Fruit fly (Drosophila melanogaster) whole organism, embryonic: ENCODE measurements around the gene in.
A peak's percentile ranks its signal among the peaks of the same experiment; 100 is the strongest.

Source experiments
- CG10209 ChIP-seq: fragments of 200-800 bp; sonication (Bioruptor generic); optimal IDR thresholded peaks from 3 replicates; lab custom pipeline; 2017; ENCODE audit warnings: missing biosample characterization, mild to moderate bottlenecking, missing genetic modification characterization, missing genetic modification reagents
- CG11723 ChIP-seq: fragments of 200-800 bp; sonication (Bioruptor generic); optimal IDR thresholded peaks from 2 replicates; lab custom pipeline; 2017; ENCODE audit warnings: missing biosample characterization, mild to moderate bottlenecking, missing genetic modification characterization
- CG12219 ChIP-seq: fragments of 200-800 bp; sonication (Bioruptor generic); optimal IDR thresholded peaks from 3 replicates; lab custom pipeline; 2018; ENCODE audit warnings: missing biosample characterization, mild to moderate bottlenecking, missing genetic modification characterization
- CG12744 ChIP-seq: fragments of 200-800 bp; sonication (Bioruptor generic); optimal IDR thresholded peaks from 2 replicates; lab custom pipeline; 2016; ENCODE audit warnings: missing biosample characterization, missing genetic modification characterization
- CG14667 ChIP-seq: fragments of 200-800 bp; sonication (Bioruptor generic); IDR thresholded peaks from 2 replicates; pipeline ENCODE4 v1.3.6; 2022; ENCODE audit warnings: missing biosample characterization, missing genetic modification characterization
- CG14860 ChIP-seq: fragments of 200-800 bp; sonication (Bioruptor generic); IDR thresholded peaks from 3 replicates; pipeline ENCODE4 v1.3.6; 2022; ENCODE audit warnings: missing biosample characterization, missing genetic modification characterization; ENCODE audit not compliant: partially characterized antibody
- CG1529 ChIP-seq: fragments of 200-800 bp; sonication (Bioruptor generic); optimal IDR thresholded peaks from 3 replicates; lab custom pipeline; 2018; ENCODE audit warnings: missing biosample characterization, missing genetic modification characterization
- CG17361 ChIP-seq: fragments of 200-800 bp; sonication (Bioruptor generic); IDR thresholded peaks from 3 replicates; pipeline ENCODE4 v1.3.6; 2022; ENCODE audit warnings: missing biosample characterization, missing genetic modification characterization
- CG17568 ChIP-seq: fragments of 200-800 bp; sonication (Bioruptor generic); optimal IDR thresholded peaks from 2 replicates; lab custom pipeline; 2018; ENCODE audit warnings: missing biosample characterization, mild to moderate bottlenecking, missing genetic modification characterization, moderate library complexity
- CG6175 ChIP-seq: fragments of 200-800 bp; sonication (Bioruptor generic); IDR thresholded peaks from 3 replicates; pipeline ENCODE4 v1.3.6; 2022; ENCODE audit warnings: missing biosample characterization, missing genetic modification characterization
- CG6791 ChIP-seq: fragments of 200-800 bp; sonication (Bioruptor generic); IDR thresholded peaks from 3 replicates; pipeline ENCODE4 v1.3.6; 2022; ENCODE audit warnings: missing biosample characterization, missing genetic modification characterization; ENCODE audit not compliant: partially characterized antibody
- CG7372 ChIP-seq: fragments of 200-800 bp; sonication (Bioruptor generic); IDR thresholded peaks from 2 replicates; pipeline ENCODE4 v1.3.6; 2022; ENCODE audit warnings: missing biosample characterization, missing genetic modification characterization
- CG8290 ChIP-seq, 3 experiments: fragments of 200-800 bp; sonication (Bioruptor generic); optimal IDR thresholded peaks; 2 replicates each; lab custom pipeline; 2016 to 2019; ENCODE audit warnings: missing biosample characterization in 3 of 3, missing genetic modification characterization in 3 of 3, mild to moderate bottlenecking in 2 of 3, moderate library complexity in 1 of 3
- CkIIα-i1 ChIP-seq: fragments of 200-800 bp; sonication (Bioruptor generic); IDR thresholded peaks from 2 replicates; pipeline ENCODE4 v1.3.6; 2022; ENCODE audit warnings: missing biosample characterization, missing genetic modification characterization
- Deaf1 ChIP-seq: fragments of 200-800 bp; optimal IDR thresholded peaks from 3 replicates; lab custom pipeline; 2019; ENCODE audit warnings: missing biosample characterization, mild to moderate bottlenecking, missing genetic modification characterization, moderate library complexity
- E2f2 ChIP-seq: fragments of 200-800 bp; sonication (Bioruptor generic); IDR thresholded peaks from 2 replicates; pipeline ENCODE4 v1.3.6; 2022; ENCODE audit warnings: missing biosample characterization, missing genetic modification characterization
- ERR ChIP-seq: fragments of 200-800 bp; sonication (Bioruptor generic); optimal IDR thresholded peaks from 2 replicates; lab custom pipeline; 2016; ENCODE audit warnings: missing biosample characterization, missing genetic modification characterization
- Eip74EF ChIP-seq, 2 experiments: fragments of 200-800 bp in 1 of 2; fragments of >200 bp in 1 of 2; sonication (Bioruptor generic) in 1 of 2; optimal IDR thresholded peaks; 2 replicates each; lab custom pipeline; 2017 to 2019; ENCODE audit warnings: missing biosample characterization in 2 of 2, missing genetic modification characterization in 2 of 2, mild to moderate bottlenecking in 1 of 2, moderate library complexity in 1 of 2
- GATAe ChIP-seq: fragments of 200-800 bp; sonication (Bioruptor generic); conservative IDR thresholded peaks from 2 replicates; pipeline ENCODE4 v1.3.6; 2022; ENCODE audit warnings: missing biosample characterization, missing genetic modification characterization
- Hand ChIP-seq: fragments of 200-800 bp; sonication (Bioruptor generic); optimal IDR thresholded peaks from 2 replicates; lab custom pipeline; 2017; ENCODE audit warnings: mild to moderate bottlenecking, missing biosample characterization, missing genetic modification reagents, missing genetic modification characterization
- Hmr ChIP-seq: fragments of 200-800 bp; sonication (Bioruptor generic); optimal IDR thresholded peaks from 3 replicates; lab custom pipeline; 2017; ENCODE audit warnings: mild to moderate bottlenecking, missing biosample characterization, missing genetic modification reagents, missing genetic modification characterization
- Hmx ChIP-seq: fragments of 200-800 bp; sonication (Bioruptor generic); optimal IDR thresholded peaks from 2 replicates; lab custom pipeline; 2016; ENCODE audit warnings: missing biosample characterization, missing genetic modification characterization
- Med ChIP-seq: fragments of 200-800 bp; sonication (Bioruptor generic); peaks from one replicate; lab custom pipeline; 2016; ENCODE audit warnings: missing biosample characterization, missing genetic modification characterization, mild to moderate bottlenecking, inconsistent platforms, moderate library complexity
- Pdp1 ChIP-seq, 2 experiments: fragments of 200-800 bp; sonication (Bioruptor generic); optimal IDR thresholded peaks; 3 replicates each; lab custom pipeline; 2016; ENCODE audit warnings: missing biosample characterization in 2 of 2, missing genetic modification characterization in 2 of 2, mild to moderate bottlenecking in 1 of 2, moderate library complexity in 1 of 2
- Sox100B ChIP-seq: fragments of 200-800 bp; sonication (Bioruptor generic); optimal IDR thresholded peaks from 3 replicates; lab custom pipeline; 2018; ENCODE audit warnings: missing biosample characterization, mild to moderate bottlenecking, missing genetic modification characterization
- Spps ChIP-seq: fragments of 200-800 bp; sonication (Bioruptor generic); optimal IDR thresholded peaks from 2 replicates; lab custom pipeline; 2018; ENCODE audit warnings: missing biosample characterization, mild to moderate bottlenecking, missing genetic modification characterization
- Ssrp ChIP-seq: fragments of 200-800 bp; sonication (Bioruptor generic); optimal IDR thresholded peaks from 2 replicates; lab custom pipeline; 2018; ENCODE audit warnings: missing biosample characterization, mild to moderate bottlenecking, missing genetic modification characterization, moderate library complexity
- ash1 ChIP-seq: fragments of 200-800 bp; sonication (Bioruptor generic); optimal IDR thresholded peaks from 2 replicates; lab custom pipeline; 2018; ENCODE audit warnings: missing biosample characterization, mild to moderate bottlenecking, missing genetic modification characterization
- bowl ChIP-seq: fragments of 200-800 bp; sonication (Bioruptor generic); IDR thresholded peaks from 2 replicates; pipeline ENCODE4 v1.3.6; 2022; ENCODE audit warnings: missing biosample characterization, missing genetic modification characterization
- bsh ChIP-seq, 2 experiments: fragments of 200-800 bp; sonication (Bioruptor generic); optimal IDR thresholded peaks; 2 replicates each; lab custom pipeline; 2017 to 2018; ENCODE audit warnings: mild to moderate bottlenecking in 2 of 2, missing biosample characterization in 2 of 2, missing genetic modification characterization in 2 of 2, moderate library complexity in 1 of 2
- ewg ChIP-seq: fragments of 200-800 bp; sonication (Bioruptor generic); optimal IDR thresholded peaks from 3 replicates; lab custom pipeline; 2017; ENCODE audit warnings: mild to moderate bottlenecking, missing biosample characterization, missing genetic modification reagents, missing genetic modification characterization
- exex ChIP-seq: fragments of 200-800 bp; sonication (Bioruptor generic); optimal IDR thresholded peaks from 4 replicates; lab custom pipeline; 2018; ENCODE audit warnings: missing biosample characterization, mild to moderate bottlenecking, missing genetic modification characterization, moderate library complexity
- fu2 ChIP-seq: fragments of 200-800 bp; sonication (Bioruptor generic); optimal IDR thresholded peaks from 2 replicates; lab custom pipeline; 2016; ENCODE audit warnings: missing biosample characterization, missing genetic modification characterization
- grn ChIP-seq: fragments of 200-800 bp; sonication (Bioruptor generic); optimal IDR thresholded peaks from 3 replicates; lab custom pipeline; 2017; ENCODE audit warnings: missing biosample characterization, missing genetic modification characterization
- gt ChIP-seq: fragments of 200-800 bp; sonication (Bioruptor generic); IDR thresholded peaks from 2 replicates; pipeline ENCODE4 v1.3.6; 2022; ENCODE audit warnings: missing biosample characterization, missing genetic modification characterization
- luna ChIP-seq: fragments of 200-800 bp; sonication (Bioruptor generic); optimal IDR thresholded peaks from 2 replicates; lab custom pipeline; 2016; ENCODE audit warnings: missing biosample characterization, missing genetic modification characterization
- mirr ChIP-seq: fragments of 200-800 bp; sonication (Bioruptor generic); optimal IDR thresholded peaks from 3 replicates; lab custom pipeline; 2018; ENCODE audit warnings: missing biosample characterization, mild to moderate bottlenecking, missing genetic modification characterization
- nom ChIP-seq: fragments of 200-800 bp; sonication (Bioruptor generic); optimal IDR thresholded peaks from 2 replicates; lab custom pipeline; 2017; ENCODE audit warnings: missing biosample characterization, missing genetic modification characterization, mild to moderate bottlenecking, moderate library complexity, missing genetic modification reagents
- p53 ChIP-seq: fragments of 200-800 bp; sonication (Bioruptor generic); optimal IDR thresholded peaks from 2 replicates; lab custom pipeline; 2016; ENCODE audit warnings: missing biosample characterization, missing genetic modification characterization
- peb ChIP-seq: fragments of 200-800 bp; sonication (Bioruptor generic); IDR thresholded peaks from 2 replicates; pipeline ENCODE4 v1.3.6; 2022; ENCODE audit warnings: missing biosample characterization, missing genetic modification characterization
- phol ChIP-seq: fragments of 200-800 bp; sonication (Bioruptor generic); optimal IDR thresholded peaks from 3 replicates; lab custom pipeline; 2018; ENCODE audit warnings: missing biosample characterization, mild to moderate bottlenecking, missing genetic modification characterization, moderate library complexity
- psq ChIP-seq: fragments of 200-800 bp; sonication (Bioruptor generic); optimal IDR thresholded peaks from 2 replicates; lab custom pipeline; 2017; ENCODE audit warnings: missing biosample characterization, missing genetic modification characterization
- ranshi ChIP-seq: fragments of 200-800 bp; sonication (Bioruptor generic); IDR thresholded peaks from 2 replicates; pipeline ENCODE4 v1.3.6; 2022; ENCODE audit warnings: missing biosample characterization, missing genetic modification characterization
- ro ChIP-seq: fragments of 200-800 bp; sonication (Bioruptor generic); IDR thresholded peaks from 2 replicates; pipeline ENCODE4 v1.3.6; 2022; ENCODE audit warnings: missing biosample characterization, missing genetic modification characterization
- sens ChIP-seq: fragments of 200-800 bp; sonication (Bioruptor generic); peaks from one replicate; lab custom pipeline; 2016; ENCODE audit warnings: missing biosample characterization, missing genetic modification characterization
- sqz ChIP-seq: fragments of 200-800 bp; sonication (Bioruptor generic); optimal IDR thresholded peaks from 3 replicates; lab custom pipeline; 2018; ENCODE audit warnings: missing biosample characterization, mild to moderate bottlenecking, missing genetic modification characterization
- zfh2 ChIP-seq: fragments of 200-800 bp; sonication (Bioruptor generic); optimal IDR thresholded peaks from 2 replicates; lab custom pipeline; 2016; ENCODE audit warnings: missing biosample characterization, missing genetic modification characterization

The in gene

dm6 chr3L:20387038-20387842 is 20.2 kb downstream of the in start (continued):
- TF ChIP-seq ro, result no peak
- 0 out of 2 replicates have a peak, but pooled peaks have one; percentile 11 for TF ChIP-seq E2f2
- TF ChIP-seq CG7372 (GFP tag; lab: Robert Waterston, UW), result no peak
- no peak for TF ChIP-seq luna
- TF ChIP-seq Med (GFP tag; lab: Kevin White, UChicago), result peak; percentile 69
- TF ChIP-seq Eip74EF (GFP tag; optimal IDR thresholded peaks at IDR 0.05; lab: Kevin White, UChicago), result peak in 1 of 2 experiments; percentile 55
- no peak for TF ChIP-seq zfh2
- TF ChIP-seq Hand (GFP tag; lab: Kevin White, UChicago), result peak; percentile 8
- TF ChIP-seq Hmr (GFP tag; lab: Kevin White, UChicago), result peak; percentile 2
- TF ChIP-seq ash1 (GFP tag; lab: Kevin White, UChicago), result no peak
- TF ChIP-seq mirr (GFP tag; lab: Kevin White, UChicago), result peak; percentile 42
- TF ChIP-seq gt (GFP tag; lab: Robert Waterston, UW), result no peak
- no peak for TF ChIP-seq Sox100B (GFP tag; lab: Kevin White, UChicago)
- peak; percentile 77 for TF ChIP-seq exex
- no peak for TF ChIP-seq fu2 (GFP tag; lab: Kevin White, UChicago)
- TF ChIP-seq grn (GFP tag; lab: Kevin White, UChicago), result peak; percentile 59
- peak; percentile 62 for TF ChIP-seq GATAe (GFP tag; lab: Robert Waterston, UW)

DNA sequence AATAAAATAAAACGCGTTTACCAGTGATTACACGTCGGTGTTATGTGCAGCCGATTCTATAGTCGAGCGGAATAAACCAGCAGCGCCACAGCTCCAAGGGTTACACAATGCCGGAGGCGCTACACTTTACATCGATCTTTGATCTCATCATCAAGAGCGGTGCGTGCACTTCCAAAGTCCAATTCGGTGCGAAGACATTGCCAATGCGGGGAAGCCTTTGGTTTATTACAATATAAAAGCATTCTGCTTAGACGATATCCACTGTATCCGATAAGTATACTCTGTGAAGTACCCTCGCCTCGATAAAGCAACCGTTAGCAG is 20.8 kb downstream of the in start:
- TF ChIP-seq CG6791, result no peak
- TF ChIP-seq ranshi (GFP tag; lab: Robert Waterston, UW), result no peak
- peak in 1 of 2 experiments; percentile 36 for TF ChIP-seq bsh (GFP tag; optimal IDR thresholded peaks at IDR 0.05; lab: Kevin White, UChicago)
- TF ChIP-seq Pdp1 (GFP tag; optimal IDR thresholded peaks at IDR 0.05; lab: Kevin White, UChicago), result peak in 1 of 2 experiments; percentile 87
- peak; percentile 12 for TF ChIP-seq Deaf1
- TF ChIP-seq nom (GFP tag; lab: Kevin White, UChicago), result peak; percentile 75
- TF ChIP-seq, all 482 proteins: peak for 4

DNA sequence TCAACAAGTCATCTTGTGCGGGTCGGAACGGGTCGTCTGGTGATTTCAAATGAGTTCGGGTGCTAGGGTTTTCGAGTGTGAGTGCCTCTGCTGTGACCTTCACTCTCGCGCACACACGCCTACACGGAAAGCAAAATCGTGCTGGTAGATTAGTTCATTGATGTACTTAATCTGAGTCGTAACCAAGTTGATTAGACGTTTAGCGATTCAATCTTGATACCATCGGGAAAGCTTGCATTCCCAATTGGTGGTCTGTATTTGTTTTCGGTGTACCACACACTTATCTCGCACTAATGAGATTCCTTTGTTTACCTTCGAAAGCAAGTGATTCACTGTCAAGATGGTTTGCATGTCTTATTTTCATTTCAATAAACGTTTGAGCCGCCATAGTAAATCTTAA is 22.0 kb downstream of the in start:
- peak; percentile 28 for TF ChIP-seq CG10209
- no peak for TF ChIP-seq CG6175 (GFP tag; lab: Robert Waterston, UW)
- no peak for TF ChIP-seq phol (tag; lab: Kevin White, UChicago)
- no peak for TF ChIP-seq CG1529 (GFP tag; lab: Kevin White, UChicago)
- TF ChIP-seq sens (GFP tag; lab: Kevin White, UChicago), result peak; percentile 52
- no peak for TF ChIP-seq sqz (GFP tag; lab: Kevin White, UChicago)
- TF ChIP-seq ERR (GFP tag; lab: Kevin White, UChicago), result peak; percentile 59
- no peak for TF ChIP-seq CkIIα-i1 (GFP tag; lab: Robert Waterston, UW)
- no peak for TF ChIP-seq CG17568
- TF ChIP-seq CG14860, result no peak
- TF ChIP-seq CG11723 (GFP tag; lab: Kevin White, UChicago), result no peak
- TF ChIP-seq CG12219 (GFP tag; lab: Kevin White, UChicago), result peak; percentile 34
- no peak for TF ChIP-seq CG8290 (GFP tag; optimal IDR thresholded peaks at IDR 0.05; lab: Kevin White, UChicago)
- TF ChIP-seq CG8290 (tag; optimal IDR thresholded peaks at IDR 0.05; lab: Kevin White, UChicago), result peak in 1 of 2 experiments; percentile 85
- no peak for TF ChIP-seq psq
- TF ChIP-seq p53 (GFP tag; lab: Kevin White, UChicago), result no peak
- no peak for TF ChIP-seq Ssrp (tag; lab: Kevin White, UChicago)
- 0 out of 3 replicates have a peak, but pooled peaks have one; percentile 17 for TF ChIP-seq CG17361
- no peak for TF ChIP-seq peb (GFP tag; lab: Robert Waterston, UW)
- peak; percentile 37 for TF ChIP-seq CG12744 (GFP tag; lab: Kevin White, UChicago)
- TF ChIP-seq bowl (GFP tag; lab: Robert Waterston, UW), result no peak
- no peak for TF ChIP-seq Spps (tag; lab: Kevin White, UChicago)
- no peak; the same call in 1 of the 2 replicates for TF ChIP-seq CG14667 (GFP tag; lab: Robert Waterston, UW)
- TF ChIP-seq Hmx (GFP tag; lab: Kevin White, UChicago), result no peak
- TF ChIP-seq ewg (GFP tag; lab: Kevin White, UChicago), result no peak
